Fruit fly (Drosophila melanogaster) whole organism, embryonic: Measurements from ENCODE around the gene Myo95E.

ENCODE experiments used
- BtbVII ChIP-seq: fragments of 200-800 bp; sonication (Bioruptor generic); optimal IDR thresholded peaks from 3 replicates; lab custom pipeline; 2017; ENCODE audit warnings: missing biosample characterization, mild to moderate bottlenecking, missing genetic modification characterization
- C15 ChIP-seq: fragments of 200-800 bp; sonication (Bioruptor generic); IDR thresholded peaks from 3 replicates; pipeline ENCODE4 v1.3.6; 2022; ENCODE audit warnings: missing biosample characterization, missing genetic modification characterization
- CG10209 ChIP-seq: fragments of 200-800 bp; sonication (Bioruptor generic); optimal IDR thresholded peaks from 3 replicates; lab custom pipeline; 2017; ENCODE audit warnings: missing biosample characterization, mild to moderate bottlenecking, missing genetic modification characterization, missing genetic modification reagents
- CG1024 ChIP-seq: fragments of 200-800 bp; sonication (Bioruptor generic); IDR thresholded peaks from 2 replicates; pipeline ENCODE4 v1.3.6; 2022; ENCODE audit warnings: missing biosample characterization, missing genetic modification characterization
- CG11696 ChIP-seq: fragments of 200-800 bp; sonication (Bioruptor generic); IDR thresholded peaks from 2 replicates; pipeline ENCODE4 v1.3.6; 2022; ENCODE audit warnings: missing biosample characterization, missing genetic modification characterization
- CG12104 ChIP-seq: fragments of 200-800 bp; sonication (Bioruptor generic); optimal IDR thresholded peaks from 3 replicates; lab custom pipeline; 2016; ENCODE audit warnings: missing biosample characterization, missing genetic modification characterization
- CG14667 ChIP-seq: fragments of 200-800 bp; sonication (Bioruptor generic); IDR thresholded peaks from 2 replicates; pipeline ENCODE4 v1.3.6; 2022; ENCODE audit warnings: missing biosample characterization, missing genetic modification characterization
- CG1602 ChIP-seq: fragments of 200-800 bp; sonication (Bioruptor generic); optimal IDR thresholded peaks from 3 replicates; lab custom pipeline; 2016; ENCODE audit warnings: missing biosample characterization, missing genetic modification characterization
- CG17829 ChIP-seq: fragments of 200-800 bp; optimal IDR thresholded peaks from 2 replicates; lab custom pipeline; 2019; ENCODE audit warnings: missing biosample characterization, mild to moderate bottlenecking, missing genetic modification characterization, moderate library complexity
- CG18011 ChIP-seq: fragments of 200-800 bp; sonication (Bioruptor generic); optimal IDR thresholded peaks from 2 replicates; lab custom pipeline; 2017; ENCODE audit warnings: missing biosample characterization, missing genetic modification characterization, mild to moderate bottlenecking, moderate library complexity, missing genotype
- CG18599 ChIP-seq: fragments of 200-800 bp; sonication (Bioruptor generic); optimal IDR thresholded peaks from 3 replicates; lab custom pipeline; 2017; ENCODE audit warnings: missing biosample characterization, missing genetic modification characterization, mild to moderate bottlenecking, moderate library complexity, missing genetic modification reagents
- CG31441 ChIP-seq: fragments of 200-800 bp; sonication (Bioruptor generic); IDR thresholded peaks from 2 replicates; pipeline ENCODE4 v1.3.6; 2022; ENCODE audit warnings: missing biosample characterization, missing genetic modification characterization
- CG3838 ChIP-seq: fragments of 200-800 bp; sonication (Bioruptor generic); optimal IDR thresholded peaks from 3 replicates; lab custom pipeline; 2016; ENCODE audit warnings: missing biosample characterization, missing genetic modification characterization
- CG4617 ChIP-seq: fragments of 200-800 bp; sonication (Bioruptor generic); optimal IDR thresholded peaks from 3 replicates; lab custom pipeline; 2016; ENCODE audit warnings: missing biosample characterization, missing genetic modification characterization, borderline replicate concordance
- CG4730 ChIP-seq: fragments of 200-800 bp; sonication (Bioruptor generic); IDR thresholded peaks from 2 replicates; pipeline ENCODE4 v1.3.6; 2022; ENCODE audit warnings: missing biosample characterization, missing genetic modification characterization
- CG6272 ChIP-seq: fragments of 200-800 bp; sonication (Bioruptor generic); IDR thresholded peaks from 2 replicates; pipeline ENCODE4 v1.3.6; 2022; ENCODE audit warnings: missing biosample characterization, missing genetic modification characterization
- CG7987 ChIP-seq: fragments of 200-800 bp; sonication (Bioruptor generic); optimal IDR thresholded peaks from 2 replicates; lab custom pipeline; 2018; ENCODE audit warnings: missing biosample characterization, mild to moderate bottlenecking, missing genetic modification characterization, moderate library complexity
- CG8290 ChIP-seq, 3 experiments: fragments of 200-800 bp; sonication (Bioruptor generic); optimal IDR thresholded peaks; 2 replicates each; lab custom pipeline; 2016 to 2019; ENCODE audit warnings: missing biosample characterization in 3 of 3, missing genetic modification characterization in 3 of 3, mild to moderate bottlenecking in 2 of 3, moderate library complexity in 1 of 3
- CG9437 ChIP-seq: fragments of 200-800 bp; sonication (Bioruptor generic); optimal IDR thresholded peaks from 2 replicates; lab custom pipeline; 2018; ENCODE audit warnings: missing biosample characterization, mild to moderate bottlenecking, missing genetic modification characterization
- E2f2 ChIP-seq: fragments of 200-800 bp; sonication (Bioruptor generic); IDR thresholded peaks from 2 replicates; pipeline ENCODE4 v1.3.6; 2022; ENCODE audit warnings: missing biosample characterization, missing genetic modification characterization
- Eip74EF ChIP-seq, 2 experiments: fragments of 200-800 bp in 1 of 2; fragments of >200 bp in 1 of 2; sonication (Bioruptor generic) in 1 of 2; optimal IDR thresholded peaks; 2 replicates each; lab custom pipeline; 2017 to 2019; ENCODE audit warnings: missing biosample characterization in 2 of 2, missing genetic modification characterization in 2 of 2, mild to moderate bottlenecking in 1 of 2, moderate library complexity in 1 of 2
- Ets97D ChIP-seq: fragments of 200-800 bp; sonication (Bioruptor generic); optimal IDR thresholded peaks from 3 replicates; lab custom pipeline; 2016; ENCODE audit warnings: missing biosample characterization, missing genetic modification characterization
- HLH3B ChIP-seq: fragments of 200-800 bp; sonication (Bioruptor generic); IDR thresholded peaks from 2 replicates; pipeline ENCODE4 v1.3.6; 2022; ENCODE audit warnings: missing biosample characterization, missing genetic modification characterization
- HLHmδ ChIP-seq: fragments of 200-800 bp; sonication (Bioruptor generic); optimal IDR thresholded peaks from 2 replicates; lab custom pipeline; 2018; ENCODE audit warnings: missing biosample characterization, mild to moderate bottlenecking, missing genetic modification characterization, moderate library complexity
- HmgZ ChIP-seq: fragments of 200-800 bp; sonication (Bioruptor generic); optimal IDR thresholded peaks from 2 replicates; lab custom pipeline; 2018; ENCODE audit warnings: missing biosample characterization, mild to moderate bottlenecking, missing genetic modification characterization
- Hr3 ChIP-seq: fragments of 200-800 bp; sonication (Bioruptor generic); optimal IDR thresholded peaks from 3 replicates; lab custom pipeline; 2016; ENCODE audit warnings: missing biosample characterization, missing genetic modification characterization
- Hsf ChIP-seq: fragments of 200-800 bp; sonication (Bioruptor generic); optimal IDR thresholded peaks from 3 replicates; lab custom pipeline; 2016; ENCODE audit warnings: missing biosample characterization, missing genetic modification characterization
- Lim3 ChIP-seq: fragments of 200-800 bp; sonication (Bioruptor generic); IDR thresholded peaks from 2 replicates; pipeline ENCODE4 v1.3.6; 2022; ENCODE audit warnings: missing biosample characterization, missing genetic modification characterization
- MTF-1 ChIP-seq: fragments of 200-800 bp; sonication (Bioruptor generic); optimal IDR thresholded peaks from 2 replicates; lab custom pipeline; 2018; ENCODE audit warnings: missing biosample characterization, mild to moderate bottlenecking, missing genetic modification characterization, borderline replicate concordance
- ac ChIP-seq: fragments of 200-800 bp; sonication (Bioruptor generic); optimal IDR thresholded peaks from 3 replicates; lab custom pipeline; 2017; ENCODE audit warnings: missing biosample characterization, mild to moderate bottlenecking, missing genetic modification characterization
- al ChIP-seq: fragments of 200-800 bp; sonication (Bioruptor generic); IDR thresholded peaks from 2 replicates; pipeline ENCODE4 v1.3.6; 2022; ENCODE audit warnings: missing biosample characterization, missing genetic modification characterization
- amos ChIP-seq: fragments of 200-800 bp; sonication (Bioruptor generic); IDR thresholded peaks from 2 replicates; pipeline ENCODE4 v1.3.6; 2022; ENCODE audit warnings: missing biosample characterization, missing genetic modification characterization; ENCODE audit not compliant: partially characterized antibody
- az2 ChIP-seq: fragments of 200-800 bp; sonication (Bioruptor generic); optimal IDR thresholded peaks from 3 replicates; lab custom pipeline; 2016; ENCODE audit warnings: missing biosample characterization, missing genetic modification characterization
- crc ChIP-seq: fragments of 200-800 bp; sonication (Bioruptor generic); optimal IDR thresholded peaks from 2 replicates; lab custom pipeline; 2016; ENCODE audit warnings: missing biosample characterization, missing genetic modification characterization
- crp ChIP-seq, 2 experiments: fragments of 200-800 bp; sonication (Bioruptor generic); optimal IDR thresholded peaks; 2 replicates in 1 of 2; 3 replicates in 1 of 2; lab custom pipeline; 2017; ENCODE audit warnings: missing biosample characterization in 2 of 2, missing genetic modification characterization in 2 of 2, mild to moderate bottlenecking in 1 of 2, moderate library complexity in 1 of 2
- gfzf ChIP-seq: fragments of 200-800 bp; sonication (Bioruptor generic); optimal IDR thresholded peaks from 2 replicates; lab custom pipeline; 2016; ENCODE audit warnings: missing biosample characterization, mild to moderate bottlenecking, missing genetic modification characterization, moderate library complexity
- gro ChIP-seq: fragments of 200-800 bp; sonication (Bioruptor generic); optimal IDR thresholded peaks from 2 replicates; lab custom pipeline; 2016; ENCODE audit warnings: missing biosample characterization, missing genetic modification characterization
- h ChIP-seq: fragments of >200 bp; optimal IDR thresholded peaks from 2 replicates; lab custom pipeline; 2017
- her ChIP-seq: fragments of 200-800 bp; sonication (Bioruptor generic); optimal IDR thresholded peaks from 2 replicates; lab custom pipeline; 2016; ENCODE audit warnings: missing biosample characterization, missing genetic modification characterization
- ind ChIP-seq: fragments of 200-800 bp; sonication (Bioruptor generic); optimal IDR thresholded peaks from 3 replicates; lab custom pipeline; 2016; ENCODE audit warnings: missing biosample characterization, missing genetic modification characterization
- maf-S ChIP-seq: fragments of 200-800 bp; sonication (Bioruptor generic); optimal IDR thresholded peaks from 2 replicates; lab custom pipeline; 2016; ENCODE audit warnings: missing biosample characterization, missing genetic modification characterization
- prd ChIP-seq, 3 experiments: fragments of >200 bp in 2 of 3; fragments of 200-800 bp in 1 of 3; sonication (Bioruptor generic) in 1 of 3; optimal IDR thresholded peaks in 2 of 3; IDR thresholded peaks in 1 of 3; 2 replicates in 2 of 3; 3 replicates in 1 of 3; pipeline versions ENCODE4 v1.3.6 to Lab custom; 2017 to 2022; ENCODE audit warnings: missing biosample characterization in 1 of 3, missing genetic modification characterization in 1 of 3
- sim ChIP-seq: fragments of 200-800 bp; sonication (Bioruptor generic); IDR thresholded peaks from 2 replicates; pipeline ENCODE4 v1.3.6; 2022; ENCODE audit warnings: missing biosample characterization, missing genetic modification characterization
- stc ChIP-seq: fragments of 200-800 bp; sonication (Bioruptor generic); IDR thresholded peaks from 2 replicates; pipeline ENCODE4 v1.3.6; 2022; ENCODE audit warnings: missing biosample characterization, missing genetic modification characterization
- tin ChIP-seq: fragments of 200-800 bp; sonication (Bioruptor generic); optimal IDR thresholded peaks from 3 replicates; lab custom pipeline; 2016; ENCODE audit warnings: missing biosample characterization, missing genetic modification characterization
- tio ChIP-seq: fragments of 200-800 bp; sonication (Bioruptor generic); optimal IDR thresholded peaks from 2 replicates; lab custom pipeline; 2017; ENCODE audit warnings: missing biosample characterization, missing genetic modification characterization, inconsistent platforms
- toy ChIP-seq: fragments of 200-800 bp; sonication (Bioruptor generic); IDR thresholded peaks from 2 replicates; pipeline ENCODE4 v1.3.6; 2022; ENCODE audit warnings: missing biosample characterization, missing genetic modification characterization
- ttk ChIP-seq: fragments of 200-800 bp; sonication (Bioruptor generic); IDR thresholded peaks from 2 replicates; pipeline ENCODE4 v2.1.2; 2022; ENCODE audit warnings: missing biosample characterization, missing genetic modification characterization
- tx ChIP-seq: fragments of 200-800 bp; sonication (Bioruptor generic); optimal IDR thresholded peaks from 2 replicates; lab custom pipeline; 2016; ENCODE audit warnings: missing biosample characterization, missing genetic modification characterization
- vvl ChIP-seq: fragments of 200-800 bp; sonication (Bioruptor generic); IDR thresholded peaks from 2 replicates; pipeline ENCODE4 v1.3.6; 2022; ENCODE audit warnings: missing biosample characterization, missing genetic modification characterization

Myo95E gene

DNA sequence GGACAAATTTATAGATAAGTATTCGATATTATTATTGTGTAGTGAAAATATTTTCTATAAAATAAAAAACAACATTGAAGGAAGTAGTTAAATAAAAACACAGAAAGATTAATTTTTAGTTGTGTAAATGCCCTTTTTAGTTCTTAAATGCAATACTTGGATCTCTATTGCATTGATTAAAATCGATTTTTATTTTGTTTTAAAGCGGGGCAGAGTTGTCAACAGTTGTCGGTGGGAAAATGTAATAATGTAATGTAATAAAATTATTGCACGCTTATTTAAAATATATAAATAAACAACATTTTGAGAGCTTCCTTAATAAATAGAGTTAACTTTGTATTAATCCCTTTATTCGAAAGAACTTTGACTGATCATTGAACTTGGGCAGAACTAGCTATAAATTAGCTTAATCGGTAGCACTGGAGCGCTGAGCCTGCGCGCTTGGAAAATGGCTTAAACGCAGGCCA is 2.3 kb upstream of the Myo95E start, which contains the start of gene Apc2 (continued):
- TF ChIP-seq CG18011 (GFP tag; lab: Kevin White, UChicago), result peak; percentile 0
- TF ChIP-seq HLHmδ (GFP tag; lab: Kevin White, UChicago), result no peak
- TF ChIP-seq Eip74EF (GFP tag; optimal IDR thresholded peaks at IDR 0.05; lab: Kevin White, UChicago), result peak in 1 of 2 experiments; percentile 29
- no peak for TF ChIP-seq toy
- TF ChIP-seq CG11696, result no peak
- TF ChIP-seq ttk (GFP tag; lab: Robert Waterston, UW), result peak; percentile 64
- TF ChIP-seq CG12104 (GFP tag; lab: Kevin White, UChicago), result peak; percentile 45
- no peak for TF ChIP-seq CG4617 (GFP tag; lab: Kevin White, UChicago)
- TF ChIP-seq tx (GFP tag; lab: Kevin White, UChicago), result no peak
- peak; percentile 85 for TF ChIP-seq CG8290 (GFP tag; optimal IDR thresholded peaks at IDR 0.05; lab: Kevin White, UChicago)
- TF ChIP-seq CG8290 (tag; optimal IDR thresholded peaks at IDR 0.05; lab: Kevin White, UChicago), result peak in 1 of 2 experiments; percentile 78
- no peak for TF ChIP-seq h (lab: Kevin White, UChicago)
- peak; percentile 98 for TF ChIP-seq CG9437
- TF ChIP-seq ind, result peak; percentile 36
- no peak for TF ChIP-seq MTF-1 (GFP tag; lab: Kevin White, UChicago)
- TF ChIP-seq CG7987 (GFP tag; lab: Kevin White, UChicago), result no peak
- no peak for TF ChIP-seq BtbVII (GFP tag; lab: Kevin White, UChicago)
- no peak for TF ChIP-seq ac (GFP tag; lab: Kevin White, UChicago)
- peak; percentile 25 for TF ChIP-seq CG3838 (GFP tag; lab: Kevin White, UChicago)
- peak; percentile 52 for TF ChIP-seq Hsf (GFP tag; lab: Kevin White, UChicago)
- TF ChIP-seq CG6272 (GFP tag; lab: Robert Waterston, UW), result no peak
- no peak for TF ChIP-seq sim (GFP tag; lab: Robert Waterston, UW)
- TF ChIP-seq tin (GFP tag; lab: Kevin White, UChicago), result peak; percentile 56
- TF ChIP-seq gro (GFP tag; lab: Kevin White, UChicago), result no peak
- no peak for TF ChIP-seq C15
- no peak for TF ChIP-seq CG1024
- peak; percentile 8 for TF ChIP-seq Ets97D
- TF ChIP-seq HLH3B (GFP tag; lab: Robert Waterston, UW), result peak; percentile 57; the same call in 1 of the 2 replicates
- no peak for TF ChIP-seq Lim3 (GFP tag; lab: Robert Waterston, UW)
- peak; percentile 12 to 84 for TF ChIP-seq crp (GFP tag; optimal IDR thresholded peaks at IDR 0.05; lab: Kevin White, UChicago)
- peak; percentile 45 for TF ChIP-seq al
- TF ChIP-seq gfzf (GFP tag; lab: Kevin White, UChicago), result no peak
- TF ChIP-seq CG10209 (GFP tag; lab: Kevin White, UChicago), result peak; percentile 51
- peak; percentile 28; the same call in 1 of the 2 replicates for TF ChIP-seq CG14667 (GFP tag; lab: Robert Waterston, UW)
- no peak for TF ChIP-seq her (GFP tag; lab: Kevin White, UChicago)
- TF ChIP-seq Hr3 (GFP tag; lab: Kevin White, UChicago), result peak; percentile 60
- no peak for TF ChIP-seq maf-S (GFP tag; lab: Kevin White, UChicago)
- TF ChIP-seq tio (GFP tag; lab: Kevin White, UChicago), result no peak
- TF ChIP-seq CG17829 (tag; lab: Kevin White, UChicago), result peak; percentile 70
- TF ChIP-seq az2 (GFP tag; lab: Kevin White, UChicago), result peak; percentile 72
- peak; percentile 35 for TF ChIP-seq HmgZ
- peak; percentile 59; the same call in 1 of the 2 replicates for TF ChIP-seq stc (GFP tag; lab: Robert Waterston, UW)
- TF ChIP-seq crc (GFP tag; lab: Kevin White, UChicago), result no peak
- TF ChIP-seq CG1602 (GFP tag; lab: Kevin White, UChicago), result peak; percentile 60
- TF ChIP-seq vvl (GFP tag; lab: Robert Waterston, UW), result peak; percentile 63
- no peak; the same call in 1 of the 2 replicates for TF ChIP-seq E2f2 (GFP tag; lab: Robert Waterston, UW)
- TF ChIP-seq CG31441, result peak; percentile 70
- TF ChIP-seq amos (GFP tag; lab: Robert Waterston, UW), result peak; percentile 52
- TF ChIP-seq CG18599, result peak; percentile 24
- no peak for TF ChIP-seq prd (optimal IDR thresholded peaks at IDR 0.05; lab: Kevin White, UChicago)
- TF ChIP-seq prd (GFP tag; IDR thresholded peaks at IDR 0.05; lab: Robert Waterston, UW), result peak; percentile 69
- 0 out of 2 replicates have a peak, but pooled peaks have one; percentile 13 for TF ChIP-seq CG4730 (GFP tag; lab: Robert Waterston, UW)
